Worm (Caenorhabditis elegans) whole organism, young adult: ENCODE results near the gene C44H4.8.

ENCODE experiments used
- B0035.1 ChIP-seq: sonication (generic microtip); optimal IDR thresholded peaks from 2 replicates; lab custom pipeline; 2016; ENCODE audit warnings: missing genetic modification characterization, mild to moderate bottlenecking, missing compliant biosample characterization, missing genotype, missing genetic modification reagents
- F10E7.11 ChIP-seq: sonication (generic microtip); optimal IDR thresholded peaks from 2 replicates; lab custom pipeline; 2017; ENCODE audit warnings: mild to moderate bottlenecking, missing genetic modification characterization, moderate library complexity, missing compliant biosample characterization
- F55B11.4 ChIP-seq: sonication (generic microtip); optimal IDR thresholded peaks from 2 replicates; lab custom pipeline; 2016; ENCODE audit warnings: missing compliant biosample characterization, missing genetic modification characterization, borderline replicate concordance; ENCODE audit not compliant: insufficient read depth
- F57C9.4 ChIP-seq: sonication (generic microtip); optimal IDR thresholded peaks from 2 replicates; lab custom pipeline; 2017; ENCODE audit warnings: mild to moderate bottlenecking, missing genetic modification characterization, missing compliant biosample characterization
- T26A5.8 ChIP-seq: sonication (generic microtip); optimal IDR thresholded peaks from 2 replicates; lab custom pipeline; 2016; ENCODE audit warnings: missing genetic modification characterization, missing compliant biosample characterization
- ZK185.1 ChIP-seq: sonication (generic microtip); optimal IDR thresholded peaks from 2 replicates; lab custom pipeline; 2016; ENCODE audit warnings: mild to moderate bottlenecking, missing genetic modification characterization, missing compliant biosample characterization; ENCODE audit not compliant: poor library complexity, severe bottlenecking
- akir-1 ChIP-seq: fragments of 200-800 bp; sonication (Bioruptor generic); optimal IDR thresholded peaks from 2 replicates; lab custom pipeline; 2018; ENCODE audit warnings: mild to moderate bottlenecking, missing genetic modification characterization, moderate library complexity, missing compliant biosample characterization
- aptf-3 ChIP-seq: fragments of 200-800 bp; sonication (Bioruptor generic); IDR thresholded peaks from 2 replicates; pipeline ENCODE4 v1.3.6; 2022; ENCODE audit warnings: missing genetic modification characterization, missing compliant biosample characterization
- ccch-3 ChIP-seq: fragments of 200-800 bp; sonication (Bioruptor generic); optimal IDR thresholded peaks from 2 replicates; lab custom pipeline; 2018; ENCODE audit warnings: mild to moderate bottlenecking, missing genetic modification characterization, missing compliant biosample characterization
- cebp-2 ChIP-seq: fragments of 200-800 bp; sonication (Bioruptor generic); IDR thresholded peaks from 2 replicates; pipeline ENCODE4 v1.3.6; 2022; ENCODE audit warnings: missing genetic modification characterization, missing compliant biosample characterization
- ceh-40 ChIP-seq: fragments of 200-800 bp; sonication (Bioruptor generic); IDR thresholded peaks from 2 replicates; pipeline ENCODE4 v1.3.6; 2022; ENCODE audit warnings: missing genetic modification characterization, missing compliant biosample characterization
- ceh-79 ChIP-seq: sonication (generic microtip); optimal IDR thresholded peaks from 2 replicates; lab custom pipeline; 2017; ENCODE audit warnings: mild to moderate bottlenecking, missing genetic modification characterization, missing compliant biosample characterization
- die-1 ChIP-seq: sonication (generic microtip); optimal IDR thresholded peaks from 2 replicates; lab custom pipeline; 2016; ENCODE audit warnings: missing genotype, mild to moderate bottlenecking, missing genetic modification characterization, missing compliant biosample characterization
- dox-1 ChIP-seq: fragments of 200-800 bp; sonication (Bioruptor generic); IDR thresholded peaks from 2 replicates; pipeline ENCODE4 v1.3.6; 2022; ENCODE audit warnings: missing genetic modification reagents, missing genetic modification characterization, missing compliant biosample characterization
- egl-18 ChIP-seq: fragments of 200-800 bp; sonication (Bioruptor generic); IDR thresholded peaks from 2 replicates; pipeline ENCODE4 v1.3.6; 2022; ENCODE audit warnings: missing genetic modification reagents, missing genetic modification characterization, missing compliant biosample characterization
- egrh-3 ChIP-seq: fragments of 200-800 bp; sonication (Bioruptor generic); IDR thresholded peaks from 2 replicates; pipeline ENCODE4 v1.3.6; 2022; ENCODE audit warnings: missing genetic modification reagents, missing genetic modification characterization, missing compliant biosample characterization
- fkh-3 ChIP-seq: sonication (generic microtip); optimal IDR thresholded peaks from 2 replicates; lab custom pipeline; 2016; ENCODE audit warnings: mild to moderate bottlenecking, missing genetic modification characterization, missing compliant biosample characterization
- gei-17 ChIP-seq: fragments of 200-800 bp; sonication (Bioruptor generic); optimal IDR thresholded peaks from 2 replicates; lab custom pipeline; 2018; ENCODE audit warnings: mild to moderate bottlenecking, missing genetic modification characterization, missing compliant biosample characterization
- him-1 ChIP-seq: sonication (generic microtip); optimal IDR thresholded peaks from 2 replicates; lab custom pipeline; 2016; ENCODE audit warnings: missing genotype, missing genetic modification reagents, missing genetic modification characterization, missing compliant biosample characterization
- lin-35 ChIP-seq, 3 experiments: fragments of 150-350 bp in 2 of 3; sonication (generic microtip) in 1 of 3; optimal IDR thresholded peaks; 2 replicates each; lab custom pipeline; 2014 to 2018; ENCODE audit warnings: missing biosample characterization in 3 of 3, missing genetic modification characterization in 3 of 3, missing genetic modification reagents in 3 of 3
- lir-1 ChIP-seq: fragments of 200-800 bp; sonication (Bioruptor generic); conservative IDR thresholded peaks from 2 replicates; pipeline ENCODE4 v1.3.6; 2022; ENCODE audit warnings: missing genetic modification reagents, missing genetic modification characterization, missing compliant biosample characterization
- lsl-1 ChIP-seq: fragments of 200-800 bp; sonication (Bioruptor generic); optimal IDR thresholded peaks from 2 replicates; lab custom pipeline; 2018; ENCODE audit warnings: mild to moderate bottlenecking, missing genetic modification characterization, moderate library complexity, missing compliant biosample characterization
- rcor-1 ChIP-seq: fragments of 200-800 bp; sonication (Bioruptor generic); IDR thresholded peaks from 2 replicates; pipeline ENCODE4 v1.3.6; 2022; ENCODE audit warnings: missing genetic modification reagents, missing genetic modification characterization, missing compliant biosample characterization
- rpc-1 ChIP-seq, 2 experiments: fragments of 150-350 bp in 1 of 2; sonication (generic microtip) in 1 of 2; optimal IDR thresholded peaks; 2 replicates each; lab custom pipeline; 2014 to 2018; ENCODE audit warnings: missing biosample characterization in 1 of 2, missing genetic modification characterization in 1 of 2, missing genetic modification reagents in 1 of 2, missing genotype in 1 of 2
- sea-2 ChIP-seq: fragments of 200-800 bp; sonication (Bioruptor generic); IDR thresholded peaks from 2 replicates; pipeline ENCODE4 v1.3.6; 2022; ENCODE audit warnings: missing genetic modification characterization, missing compliant biosample characterization
- sptf-2 ChIP-seq: fragments of 200-800 bp; sonication (Bioruptor generic); optimal IDR thresholded peaks from 2 replicates; lab custom pipeline; 2018; ENCODE audit warnings: mild to moderate bottlenecking, missing genetic modification characterization, missing compliant biosample characterization
- tlf-1 ChIP-seq: fragments of 200-800 bp; sonication (Bioruptor generic); optimal IDR thresholded peaks from 2 replicates; lab custom pipeline; 2018; ENCODE audit warnings: mild to moderate bottlenecking, missing genetic modification characterization, missing compliant biosample characterization
- unc-130 ChIP-seq: sonication (generic microtip); optimal IDR thresholded peaks from 2 replicates; lab custom pipeline; 2016; ENCODE audit warnings: missing genetic modification reagents, missing genetic modification characterization, missing compliant biosample characterization
- zfh-2 ChIP-seq: fragments of 200-800 bp; sonication (Bioruptor generic); conservative IDR thresholded peaks from 2 replicates; pipeline ENCODE4 v1.3.6; 2022; ENCODE audit warnings: missing genetic modification reagents, missing genetic modification characterization, missing compliant biosample characterization
- zim-3 ChIP-seq: sonication (generic microtip); optimal IDR thresholded peaks from 2 replicates; lab custom pipeline; 2017; ENCODE audit warnings: mild to moderate bottlenecking, missing genetic modification characterization, moderate library complexity, missing compliant biosample characterization
- ztf-28 ChIP-seq: fragments of 200-800 bp; sonication (Bioruptor generic); IDR thresholded peaks from 2 replicates; pipeline ENCODE4 v1.3.6; 2022; ENCODE audit warnings: missing genetic modification reagents, missing genetic modification characterization, missing compliant biosample characterization

C44H4.8 gene

ce11 chrX:14577579-14578127, 17.3 kb upstream of the C44H4.8 start, which contains the start of gene let-4:
Gene let-4, plus strand, starts transcription at chrX:14577935.
- TF ChIP-seq gei-17 (GFP tag; lab: Kevin White, UChicago) = no peak
- no peak for TF ChIP-seq fkh-3
- no peak for TF ChIP-seq ccch-3 (GFP tag; lab: Kevin White, UChicago)
- TF ChIP-seq ztf-28 (GFP tag; lab: Robert Waterston, UW) = no peak
- no peak for TF ChIP-seq lir-1 (GFP tag; lab: Robert Waterston, UW)
- peak; percentile 55; the same call in 1 of the 2 replicates for TF ChIP-seq egrh-3 (GFP tag; lab: Robert Waterston, UW)
- TF ChIP-seq zfh-2 (GFP tag; lab: Robert Waterston, UW) = peak; percentile 80
- TF ChIP-seq lsl-1 (GFP tag; lab: Kevin White, UChicago) = no peak
- TF ChIP-seq rcor-1 (GFP tag; lab: Robert Waterston, UW) = no peak
- TF ChIP-seq F57C9.4 (tag; lab: Kevin White, UChicago) = no peak
- TF ChIP-seq dox-1 (GFP tag; lab: Robert Waterston, UW) = no peak

- TF ChIP-seq ceh-79 (tag; lab: Kevin White, UChicago) (no peak), B0035.1 (tag; lab: Kevin White, UChicago) (no peak), ZK185.1 (tag; lab: Kevin White, UChicago) (no peak), rpc-1 (optimal IDR thresholded peaks at IDR 0.05; lab: Kevin White, UChicago) (no peak), rpc-1 (tag; optimal IDR thresholded peaks at IDR 0.05; lab: Kevin White, UChicago) (no peak), unc-130 (GFP tag; lab: Kevin White, UChicago) (no peak), cebp-2 (GFP tag; lab: Robert Waterston, UW) (no peak)
- TF ChIP-seq, all 124 proteins: peak for 0
Measured at ce11 chrX:14580853-14581252, 14.1 kb upstream of the C44H4.8 start.

ce11 chrX:14581429-14581828, 13.5 kb upstream of the C44H4.8 start, which contains the start of gene sym-1:
Gene sym-1, plus strand, starts transcription at chrX:14581622.
- TF ChIP-seq akir-1 (GFP tag; lab: Kevin White, UChicago) (no peak), F10E7.11 (tag; lab: Kevin White, UChicago) (no peak), zfh-2 (GFP tag; lab: Robert Waterston, UW) (peak; percentile 36; the same call in 1 of the 2 replicates), zim-3 (no peak), aptf-3 (GFP tag; lab: Robert Waterston, UW) (no peak), sea-2 (GFP tag; lab: Robert Waterston, UW) (no peak), ceh-40 (no peak), him-1 (tag; lab: Kevin White, UChicago) (no peak)
- TF ChIP-seq, all 124 proteins: peak for 1

- TF ChIP-seq tlf-1 (GFP tag; lab: Kevin White, UChicago) (no peak), ccch-3 (GFP tag; lab: Kevin White, UChicago) (no peak), F55B11.4 (tag; lab: Kevin White, UChicago) (no peak), sptf-2 (GFP tag; lab: Kevin White, UChicago) (no peak), egl-18 (GFP tag; lab: Robert Waterston, UW) (no peak), die-1 (tag; lab: Kevin White, UChicago) (no peak), lin-35 (GFP tag; optimal IDR thresholded peaks at IDR 0.05; lab: Kevin White, UChicago) (no peak), T26A5.8 (tag; lab: Kevin White, UChicago) (no peak)
Measured at ce11 chrX:14584335-14584734, 10.6 kb upstream of the C44H4.8 start.
